Worm (Caenorhabditis elegans) whole organism, early embryonic: ENCODE data around the gene K10B4.3.

Experiments
- aly-1 ChIP-seq: sonication (generic microtip); optimal IDR thresholded peaks from 2 replicates; lab custom pipeline; 2016; ENCODE audit warnings: missing genetic modification characterization, missing compliant biosample characterization
- ama-1 ChIP-seq: fragments of 150-350 bp; optimal IDR thresholded peaks from 2 replicates; lab custom pipeline; 2014
- ceh-13 ChIP-seq: fragments of 200-800 bp; sonication (Bioruptor generic); optimal IDR thresholded peaks from 2 replicates; lab custom pipeline; 2018; ENCODE audit warnings: mild to moderate bottlenecking, missing genetic modification characterization, missing compliant biosample characterization
- ceh-36 ChIP-seq: sonication (generic microtip); optimal IDR thresholded peaks from 2 replicates; lab custom pipeline; 2016; ENCODE audit warnings: missing genetic modification characterization, inconsistent platforms, missing compliant biosample characterization
- ets-7 ChIP-seq: sonication (generic microtip); optimal IDR thresholded peaks from 2 replicates; lab custom pipeline; 2016; ENCODE audit warnings: missing genotype, missing genetic modification characterization, missing compliant biosample characterization
- hnd-1 ChIP-seq: sonication (generic microtip); optimal IDR thresholded peaks from 2 replicates; lab custom pipeline; 2016; ENCODE audit warnings: missing genetic modification characterization, missing compliant biosample characterization
- pes-1 ChIP-seq: fragments of 200-800 bp; sonication (Bioruptor generic); IDR thresholded peaks from 2 replicates; pipeline ENCODE4 v1.3.6; 2022; ENCODE audit warnings: missing genetic modification reagents, missing genetic modification characterization, missing compliant biosample characterization
- sea-1 ChIP-seq: fragments of 200-800 bp; sonication (Bioruptor generic); conservative IDR thresholded peaks from 2 replicates; pipeline ENCODE4 v1.3.6; 2022; ENCODE audit warnings: missing genetic modification characterization, missing compliant biosample characterization
- tbx-11 ChIP-seq: fragments of 200-800 bp; sonication (Bioruptor generic); IDR thresholded peaks from 2 replicates; pipeline ENCODE4 v1.3.6; 2022; ENCODE audit warnings: missing genetic modification characterization, missing compliant biosample characterization

ce11 chrII:128929-129328 is 7.9 kb upstream of the K10B4.3 start, which contains the start of gene srd-3:
- TF ChIP-seq sea-1 (GFP tag; lab: Robert Waterston, UW) (no peak), ets-7 (no peak), ama-1 (lab: Kevin White, UChicago) (no peak), pes-1 (GFP tag; lab: Robert Waterston, UW) (no peak), ceh-36 (tag; lab: Kevin White, UChicago) (no peak), hnd-1 (tag; lab: Kevin White, UChicago) (no peak), ceh-13 (no peak), tbx-11 (GFP tag; lab: Robert Waterston, UW) (no peak), aly-1 (tag; lab: Kevin White, UChicago) (no peak)
